Worm (Caenorhabditis elegans) whole organism, L1 larva: ENCODE data around the gene sre-18.
"Not testable (repeated sequence)": the region's sequence is repeated elsewhere in the genome, so short reads cannot be mapped to it uniquely, and the experiment has no call there.

Experiments
- ces-1 ChIP-seq: fragments of 150-350 bp; optimal IDR thresholded peaks from 2 replicates; lab custom pipeline; 2014; ENCODE audit warnings: missing biosample characterization, missing genetic modification reagents, missing genetic modification characterization
- nhr-11 ChIP-seq: fragments of 150-350 bp; optimal IDR thresholded peaks from 2 replicates; lab custom pipeline; 2014; ENCODE audit warnings: missing biosample characterization, missing genetic modification characterization
- nhr-12 ChIP-seq: sonication (generic microtip); optimal IDR thresholded peaks from 2 replicates; lab custom pipeline; 2017; ENCODE audit warnings: missing biosample characterization, missing genetic modification characterization

Gene sre-18

DNA sequence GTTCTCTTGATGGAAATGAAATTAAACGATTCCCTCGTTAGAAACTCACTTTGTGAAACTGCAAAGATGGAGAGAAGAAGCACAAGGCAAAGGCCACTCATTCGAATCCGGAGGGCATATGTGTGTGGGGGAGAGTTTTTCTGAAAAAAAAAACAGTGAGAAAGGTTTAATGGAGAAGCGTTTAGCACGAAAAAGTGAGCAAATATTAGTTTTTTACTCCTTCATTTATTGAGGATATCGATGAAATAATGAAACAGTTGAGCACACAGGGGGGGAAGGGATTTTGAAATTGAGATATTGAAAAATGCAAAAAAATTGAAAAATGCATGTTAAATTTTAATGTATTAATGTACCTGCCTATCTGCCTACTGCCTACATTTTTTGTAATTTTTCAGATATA, 51.3 kb downstream of the sre-18 start, which contains the start of gene nlr-1:
nlr-1 (minus strand) TSS at position 101 of the 400 bp plus-strand sequence.
- TF ChIP-seq ces-1 (GFP tag; lab: Kevin White, UChicago); nhr-12 (tag; lab: Kevin White, UChicago); nhr-11 (tag; lab: Kevin White, UChicago): not testable (repeated sequence)
- TF ChIP-seq, all 84 proteins: peak for 0; not testable (repeated sequence) for 84
